Fruit fly (Drosophila melanogaster): ENCODE measurements around the gene CG31323.

CG31323 gene

DNA sequence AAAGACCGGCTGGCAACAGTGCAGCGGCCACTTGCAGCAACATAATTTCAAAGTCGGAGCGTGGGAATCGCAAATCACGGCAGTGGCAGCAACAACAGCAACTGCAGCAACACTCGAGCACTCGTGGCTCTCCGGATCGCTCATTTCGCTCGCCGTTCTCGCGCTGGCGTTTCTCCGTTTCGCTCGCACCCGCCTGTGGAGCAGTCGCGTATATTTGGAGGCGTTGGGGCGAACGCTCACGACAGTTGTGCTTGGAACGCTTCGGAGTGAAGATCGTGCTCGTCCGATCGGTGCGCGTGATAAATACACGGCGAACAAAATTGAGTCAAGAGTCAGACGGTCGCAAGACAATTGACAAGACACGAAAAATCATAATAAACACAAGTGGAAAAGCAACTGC lies 59.4 kb downstream of the CG31323 start, which contains the start of gene CG12290 (continued):
- TF ChIP-seq fd59A (GFP tag; optimal IDR thresholded peaks at IDR 0.05) (no peak), CG6792 (GFP tag; optimal IDR thresholded peaks at IDR 0.05) (no peak), vri (GFP tag; optimal IDR thresholded peaks at IDR 0.05) (peak; percentile 43), CG32006 (GFP tag; optimal IDR thresholded peaks at IDR 0.05) (peak; percentile 35), Hr4 (GFP tag; optimal IDR thresholded peaks at IDR 0.05) (peak; percentile 9), CG6163 (GFP tag; IDR thresholded peaks at IDR 0.05) (peak; percentile 72), CG10669 (GFP tag; optimal IDR thresholded peaks at IDR 0.05) (no peak), CG8319 (GFP tag; optimal IDR thresholded peaks at IDR 0.05) (no peak), CG6276 (GFP tag; optimal IDR thresholded peaks at IDR 0.05) (peak; percentile 19), acj6 (GFP tag; optimal IDR thresholded peaks at IDR 0.05) (no peak), Sox14 (GFP tag; optimal IDR thresholded peaks at IDR 0.05) (peak; percentile 27), Hr38 (GFP tag; optimal IDR thresholded peaks at IDR 0.05) (no peak), lz (GFP tag; optimal IDR thresholded peaks at IDR 0.05) (peak; percentile 17), fd85E (GFP tag; optimal IDR thresholded peaks at IDR 0.05) (peak; percentile 63), Lpt (GFP tag; optimal IDR thresholded peaks at IDR 0.05) (peak; percentile 36)

DNA sequence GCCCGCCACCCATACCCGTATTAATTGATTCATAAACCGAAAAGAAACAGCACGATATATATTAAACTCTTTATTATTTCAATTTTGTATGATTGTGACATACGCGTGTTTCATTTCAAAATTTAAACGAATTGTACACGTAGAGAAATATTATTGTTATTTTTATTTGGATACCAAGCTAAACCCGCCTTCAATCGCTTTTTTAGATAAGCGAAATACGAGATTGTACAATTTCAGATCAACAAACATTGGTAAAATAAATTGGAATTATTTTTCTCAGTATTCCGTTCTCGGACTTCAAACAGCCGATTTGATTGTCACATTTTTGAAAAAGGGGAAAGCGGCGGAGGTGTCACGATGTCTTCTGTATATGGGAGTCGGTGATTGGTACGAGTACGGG lies 64.4 kb downstream of the CG31323 start:
- peak; percentile 34 for TF ChIP-seq CG3919 (GFP tag; optimal IDR thresholded peaks at IDR 0.05)
- no peak for TF ChIP-seq fd59A (GFP tag; optimal IDR thresholded peaks at IDR 0.05)
- TF ChIP-seq CG10669 (GFP tag; optimal IDR thresholded peaks at IDR 0.05): no peak
- peak; percentile 30 for TF ChIP-seq acj6 (GFP tag; optimal IDR thresholded peaks at IDR 0.05)
- no peak for TF ChIP-seq CG4318 (GFP tag; optimal IDR thresholded peaks at IDR 0.05)
- no peak for TF ChIP-seq fd85E (GFP tag; optimal IDR thresholded peaks at IDR 0.05)
- TF ChIP-seq Ets21C (GFP tag; optimal IDR thresholded peaks at IDR 0.05): peak; percentile 29
- TF ChIP-seq CG31627 (GFP tag; optimal IDR thresholded peaks at IDR 0.05): peak; percentile 58
- peak; percentile 11 for TF ChIP-seq Sox102F (GFP tag; optimal IDR thresholded peaks at IDR 0.05)
- TF ChIP-seq achi (GFP tag; optimal IDR thresholded peaks at IDR 0.05): peak; percentile 44
- no peak for TF ChIP-seq CG8319 (GFP tag; optimal IDR thresholded peaks at IDR 0.05)
- peak; percentile 41 for TF ChIP-seq Hr4 (GFP tag; optimal IDR thresholded peaks at IDR 0.05)
- peak; percentile 71 for TF ChIP-seq svp (GFP tag)
- TF ChIP-seq lz (GFP tag; optimal IDR thresholded peaks at IDR 0.05): peak; percentile 50
- peak; percentile 19 for TF ChIP-seq Eip75B (GFP tag; optimal IDR thresholded peaks at IDR 0.05)
- TF ChIP-seq Blimp-1 (GFP tag; optimal IDR thresholded peaks at IDR 0.05): no peak
- no peak for TF ChIP-seq Eip93F (GFP tag; optimal IDR thresholded peaks at IDR 0.05)
- TF ChIP-seq Eip78C (GFP tag): peak; percentile 56
- peak; percentile 65 for TF ChIP-seq CG6163 (GFP tag; IDR thresholded peaks at IDR 0.05)
- peak; percentile 42 for TF ChIP-seq Sox14 (GFP tag; optimal IDR thresholded peaks at IDR 0.05)
- TF ChIP-seq eg (GFP tag; IDR thresholded peaks at IDR 0.05): peak; percentile 68
- TF ChIP-seq CG11294 (GFP tag; IDR thresholded peaks at IDR 0.05): 0 out of 2 replicates have a peak, but pooled peaks have one; percentile 5
- TF ChIP-seq CG6792 (GFP tag; optimal IDR thresholded peaks at IDR 0.05): peak; percentile 6
- TF ChIP-seq Gug (GFP tag; IDR thresholded peaks at IDR 0.05): 0 out of 2 replicates have a peak, but pooled peaks have one; percentile 44
- peak; percentile 39 for TF ChIP-seq pdm3 (GFP tag; optimal IDR thresholded peaks at IDR 0.05)
- peak; percentile 63 for TF ChIP-seq Hr39 (GFP tag; optimal IDR thresholded peaks at IDR 0.05)
- TF ChIP-seq CG1621 (tag; optimal IDR thresholded peaks at IDR 0.05): no peak
- peak; percentile 54 for TF ChIP-seq Met (GFP tag; optimal IDR thresholded peaks at IDR 0.05)
- TF ChIP-seq topi (GFP tag; optimal IDR thresholded peaks at IDR 0.05): peak; percentile 59
- peak; percentile 49 for TF ChIP-seq CG32006 (GFP tag; optimal IDR thresholded peaks at IDR 0.05)
- TF ChIP-seq CG10631 (GFP tag; optimal IDR thresholded peaks at IDR 0.05): peak; percentile 4
- TF ChIP-seq net (GFP tag; optimal IDR thresholded peaks at IDR 0.05): peak; percentile 6
- peak in 1 of 2 experiments; percentile 21 for TF ChIP-seq salr (GFP tag; optimal IDR thresholded peaks at IDR 0.05)
- no peak for TF ChIP-seq dsx (GFP tag; optimal IDR thresholded peaks at IDR 0.05; ENCODE audit: poor library complexity, severe bottlenecking)
- TF ChIP-seq OdsH (GFP tag; optimal IDR thresholded peaks at IDR 0.05): peak; percentile 30
- peak; percentile 60 for TF ChIP-seq esn (GFP tag; optimal IDR thresholded peaks at IDR 0.05)
- peak; percentile 38 for TF ChIP-seq Smox (GFP tag; optimal IDR thresholded peaks at IDR 0.05)
- peak; percentile 43 for TF ChIP-seq vri (GFP tag; optimal IDR thresholded peaks at IDR 0.05)
- TF ChIP-seq CG34406 (GFP tag; optimal IDR thresholded peaks at IDR 0.05): peak; percentile 34
- no peak for TF ChIP-seq CG16779 (tag; optimal IDR thresholded peaks at IDR 0.05)
- TF ChIP-seq CG8119 (GFP tag; IDR thresholded peaks at IDR 0.05): peak; percentile 47; the same call in 2 of the 3 replicates
- TF ChIP-seq cyc (GFP tag; optimal IDR thresholded peaks at IDR 0.05): peak; percentile 47
